Worm (Caenorhabditis elegans): ENCODE measurements around the gene srg-10.
A peak's percentile ranks its signal among the peaks of the same experiment; 100 is the strongest.

The srg-10 gene

ce11 chrIII:4689595-4689994, 12.0 kb downstream of the srg-10 start (continued):
- TF ChIP-seq fkh-10 (GFP tag; optimal IDR thresholded peaks at IDR 0.05) = no peak

DNA sequence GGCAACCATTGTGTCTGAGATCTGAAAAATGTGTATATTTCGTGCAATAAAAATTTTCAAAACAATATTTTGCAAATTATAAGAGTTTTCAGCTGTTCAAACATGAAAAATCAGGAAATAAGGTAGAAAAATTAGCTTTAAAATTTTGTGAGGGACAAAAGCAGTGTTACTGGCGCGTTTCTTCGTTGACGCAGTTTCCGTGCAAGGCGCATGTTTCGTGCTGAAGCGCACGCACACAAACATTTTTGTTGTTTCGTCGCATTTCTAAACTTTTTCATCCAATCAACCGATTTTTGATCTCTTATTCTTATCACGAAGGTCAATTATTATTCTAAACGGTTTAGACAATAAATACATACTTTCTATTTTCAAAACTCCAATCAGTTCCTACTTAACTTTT, 15.7 kb downstream of the srg-10 start, which contains the start of gene nifk-1:
Gene nifk-1, minus strand, starts transcription at position 27 of the 400 bp plus-strand sequence.
- TF ChIP-seq elt-3 (tag; optimal IDR thresholded peaks at IDR 0.05) (peak in 2 of 6 experiments; percentile 55 to 81), ama-1 (optimal IDR thresholded peaks at IDR 0.05) (no peak), rnt-1 (tag; optimal IDR thresholded peaks at IDR 0.05) (peak; percentile 67), tbx-2 (tag; optimal IDR thresholded peaks at IDR 0.05) (peak; percentile 37), mdl-1 (tag; optimal IDR thresholded peaks at IDR 0.05) (peak in 1 of 2 experiments; percentile 31), fkh-8 (tag; optimal IDR thresholded peaks at IDR 0.05) (peak; percentile 12), mep-1 (tag; optimal IDR thresholded peaks at IDR 0.05) (peak; percentile 68), nhr-20 (tag; optimal IDR thresholded peaks at IDR 0.05) (peak; percentile 65), Y116A8C.19 (tag; optimal IDR thresholded peaks at IDR 0.05; ENCODE audit: borderline replicate concordance) (no peak), tlp-1 (tag; optimal IDR thresholded peaks at IDR 0.05) (no peak), xbp-1 (tag; optimal IDR thresholded peaks at IDR 0.05) (peak; percentile 48), swsn-7 (tag; optimal IDR thresholded peaks at IDR 0.05) (peak; percentile 37), skn-1 (tag; optimal IDR thresholded peaks at IDR 0.05) (peak; percentile 28), nhr-90 (tag; optimal IDR thresholded peaks at IDR 0.05; ENCODE audit: poor library complexity) (peak; percentile 51), fos-1 (tag; optimal IDR thresholded peaks at IDR 0.05) (peak; percentile 10), hlh-17 (GFP tag; optimal IDR thresholded peaks at IDR 0.05; ENCODE audit: borderline replicate concordance) (no peak), nhr-47 (tag; optimal IDR thresholded peaks at IDR 0.05) (peak; percentile 61), blmp-1 (tag; optimal IDR thresholded peaks at IDR 0.05) (peak; percentile 29), lin-15B (tag; optimal IDR thresholded peaks at IDR 0.05) (peak; percentile 19), unc-130 (tag; optimal IDR thresholded peaks at IDR 0.05) (peak; percentile 49), zag-1 (tag; optimal IDR thresholded peaks at IDR 0.05) (no peak), dpl-1 (GFP tag; optimal IDR thresholded peaks at IDR 0.05) (peak; percentile 71 to 83 (median 80)), snu-23 (GFP tag; optimal IDR thresholded peaks at IDR 0.05) (peak; percentile 61), pag-3 (tag; optimal IDR thresholded peaks at IDR 0.05; ENCODE audit: borderline replicate concordance, insufficient read depth) (no peak), nhr-19 (GFP tag; conservative IDR thresholded peaks at IDR 0.05) (peak; percentile 59), F16B12.6 (tag; optimal IDR thresholded peaks at IDR 0.05) (peak; percentile 46), nhr-237 (tag; optimal IDR thresholded peaks at IDR 0.05) (no peak), nhr-71 (tag; optimal IDR thresholded peaks at IDR 0.05) (peak; percentile 73), egl-13 (tag; optimal IDR thresholded peaks at IDR 0.05) (no peak), nhr-85 (tag) (peak; percentile 83), efl-1 (optimal IDR thresholded peaks at IDR 0.05) (peak; percentile 66 to 78), efl-1 (GFP tag; optimal IDR thresholded peaks at IDR 0.05 in 1 of 2) (peak; percentile 75 to 94), lsy-2 (tag; optimal IDR thresholded peaks at IDR 0.05) (peak; percentile 75 to 84), unc-62 (GFP tag; optimal IDR thresholded peaks at IDR 0.05) (no peak), snpc-4 (tag; optimal IDR thresholded peaks at IDR 0.05) (peak; percentile 15), fkh-10 (GFP tag; optimal IDR thresholded peaks at IDR 0.05) (peak; percentile 10), sptf-1 (tag; optimal IDR thresholded peaks at IDR 0.05) (no peak), nhr-11 (tag; optimal IDR thresholded peaks at IDR 0.05) (no peak), lin-35 (GFP tag; optimal IDR thresholded peaks at IDR 0.05) (peak; percentile 75 to 86), jun-1 (tag; optimal IDR thresholded peaks at IDR 0.05) (peak; percentile 21), ceh-82 (tag; optimal IDR thresholded peaks at IDR 0.05) (peak; percentile 23 to 59 (median 43)), nhr-77 (tag; optimal IDR thresholded peaks at IDR 0.05) (peak; percentile 9), C16A3.4 (tag; optimal IDR thresholded peaks at IDR 0.05) (peak; percentile 80)

All from whole organism, L1 larva.